Fruit fly (Drosophila melanogaster) whole organism, embryonic: Measurements from ENCODE around the gene CG33490.

ENCODE experiments used
- B-H1 ChIP-seq: fragments of 200-800 bp; sonication (Bioruptor generic); IDR thresholded peaks from 3 replicates; pipeline ENCODE4 v1.3.6; 2022; ENCODE audit warnings: missing biosample characterization, missing genetic modification characterization
- CG10209 ChIP-seq: fragments of 200-800 bp; sonication (Bioruptor generic); optimal IDR thresholded peaks from 3 replicates; lab custom pipeline; 2017; ENCODE audit warnings: missing biosample characterization, mild to moderate bottlenecking, missing genetic modification characterization, missing genetic modification reagents
- CG10654 ChIP-seq: fragments of 200-800 bp; sonication (Bioruptor generic); optimal IDR thresholded peaks from 2 replicates; lab custom pipeline; 2016; ENCODE audit warnings: missing biosample characterization, missing genetic modification characterization
- CG11398 ChIP-seq: fragments of 200-800 bp; sonication (Bioruptor generic); optimal IDR thresholded peaks from 2 replicates; lab custom pipeline; 2016; ENCODE audit warnings: missing biosample characterization, missing genetic modification characterization
- CG12299 ChIP-seq: fragments of 200-800 bp; sonication (Bioruptor generic); optimal IDR thresholded peaks from 2 replicates; lab custom pipeline; 2018; ENCODE audit warnings: missing biosample characterization, mild to moderate bottlenecking, missing genetic modification characterization
- CG13894 ChIP-seq: fragments of 200-800 bp; sonication (Bioruptor generic); optimal IDR thresholded peaks from 3 replicates; lab custom pipeline; 2018; ENCODE audit warnings: missing biosample characterization, mild to moderate bottlenecking, missing genetic modification characterization, moderate library complexity
- CG14014 ChIP-seq: fragments of 200-800 bp; sonication (Bioruptor generic); IDR thresholded peaks from 2 replicates; pipeline ENCODE4 v1.3.6; 2022; ENCODE audit warnings: missing biosample characterization, missing genetic modification characterization
- CG6683 ChIP-seq: fragments of 200-800 bp; sonication (Bioruptor generic); optimal IDR thresholded peaks from 2 replicates; lab custom pipeline; 2017; ENCODE audit warnings: missing biosample characterization, mild to moderate bottlenecking, missing genetic modification characterization, missing genetic modification reagents
- CG7357 ChIP-seq: fragments of 200-800 bp; sonication (Bioruptor generic); IDR thresholded peaks from 3 replicates; pipeline ENCODE4 v1.3.6; 2022; ENCODE audit warnings: missing biosample characterization, missing genetic modification characterization
- CG7745 ChIP-seq: fragments of 200-800 bp; sonication (Bioruptor generic); optimal IDR thresholded peaks from 2 replicates; lab custom pipeline; 2018; ENCODE audit warnings: missing biosample characterization, mild to moderate bottlenecking, missing genetic modification characterization, moderate library complexity
- CG8765 ChIP-seq: fragments of 200-800 bp; sonication (Bioruptor generic); IDR thresholded peaks from 2 replicates; pipeline ENCODE4 v1.3.6; 2022; ENCODE audit warnings: missing biosample characterization, missing genetic modification characterization
- CG8944 ChIP-seq: fragments of 200-800 bp; sonication (Bioruptor generic); optimal IDR thresholded peaks from 3 replicates; lab custom pipeline; 2016; ENCODE audit warnings: missing biosample characterization, missing genetic modification characterization
- D19A ChIP-seq: fragments of 200-800 bp; optimal IDR thresholded peaks from 3 replicates; lab custom pipeline; 2019; ENCODE audit warnings: missing biosample characterization, mild to moderate bottlenecking, missing genetic modification characterization, moderate library complexity
- E2f2 ChIP-seq: fragments of 200-800 bp; sonication (Bioruptor generic); IDR thresholded peaks from 2 replicates; pipeline ENCODE4 v1.3.6; 2022; ENCODE audit warnings: missing biosample characterization, missing genetic modification characterization
- H2.0 ChIP-seq: fragments of 200-800 bp; sonication (Bioruptor generic); IDR thresholded peaks from 2 replicates; pipeline ENCODE4 v1.3.6; 2022; ENCODE audit warnings: missing biosample characterization, missing genetic modification characterization
- HLH3B ChIP-seq: fragments of 200-800 bp; sonication (Bioruptor generic); IDR thresholded peaks from 2 replicates; pipeline ENCODE4 v1.3.6; 2022; ENCODE audit warnings: missing biosample characterization, missing genetic modification characterization
- Hmx ChIP-seq: fragments of 200-800 bp; sonication (Bioruptor generic); optimal IDR thresholded peaks from 2 replicates; lab custom pipeline; 2016; ENCODE audit warnings: missing biosample characterization, missing genetic modification characterization
- Hr3 ChIP-seq: fragments of 200-800 bp; sonication (Bioruptor generic); optimal IDR thresholded peaks from 3 replicates; lab custom pipeline; 2016; ENCODE audit warnings: missing biosample characterization, missing genetic modification characterization
- Lhr ChIP-seq: fragments of 200-800 bp; sonication (Bioruptor generic); optimal IDR thresholded peaks from 3 replicates; lab custom pipeline; 2017; ENCODE audit warnings: mild to moderate bottlenecking, missing biosample characterization, missing genetic modification reagents, missing genetic modification characterization
- MBD-R2 ChIP-seq: fragments of 200-800 bp; sonication (Bioruptor generic); IDR thresholded peaks from 2 replicates; pipeline ENCODE4 v1.3.6; 2022; ENCODE audit warnings: missing biosample characterization, missing genetic modification characterization
- MTF-1 ChIP-seq: fragments of 200-800 bp; sonication (Bioruptor generic); optimal IDR thresholded peaks from 2 replicates; lab custom pipeline; 2018; ENCODE audit warnings: missing biosample characterization, mild to moderate bottlenecking, missing genetic modification characterization, borderline replicate concordance
- Med ChIP-seq: fragments of 200-800 bp; sonication (Bioruptor generic); peaks from one replicate; lab custom pipeline; 2016; ENCODE audit warnings: missing biosample characterization, missing genetic modification characterization, mild to moderate bottlenecking, inconsistent platforms, moderate library complexity
- Optix ChIP-seq: fragments of 200-800 bp; sonication (Bioruptor generic); IDR thresholded peaks from 3 replicates; pipeline ENCODE4 v1.3.6; 2022; ENCODE audit warnings: missing biosample characterization, missing genetic modification characterization
- Six4 ChIP-seq: fragments of 200-800 bp; sonication (Bioruptor generic); optimal IDR thresholded peaks from 2 replicates; lab custom pipeline; 2016; ENCODE audit warnings: missing biosample characterization, missing genetic modification characterization
- Usf ChIP-seq: fragments of 200-800 bp; sonication (Bioruptor generic); optimal IDR thresholded peaks from 2 replicates; lab custom pipeline; 2017; ENCODE audit warnings: missing genotype, missing biosample characterization, missing genetic modification characterization
- YL-1 ChIP-seq: fragments of 200-800 bp; sonication (Bioruptor generic); optimal IDR thresholded peaks from 3 replicates; lab custom pipeline; 2017; ENCODE audit warnings: missing biosample characterization, mild to moderate bottlenecking, missing genetic modification characterization
- ap ChIP-seq: fragments of 200-800 bp; sonication (Bioruptor generic); IDR thresholded peaks from 2 replicates; pipeline ENCODE4 v1.3.6; 2022; ENCODE audit warnings: missing biosample characterization, missing genetic modification characterization
- bab2 ChIP-seq: fragments of 200-800 bp; sonication (Bioruptor generic); optimal IDR thresholded peaks from 2 replicates; lab custom pipeline; 2016; ENCODE audit warnings: missing biosample characterization, missing genetic modification characterization
- br ChIP-seq: fragments of >200 bp; optimal IDR thresholded peaks from 2 replicates; lab custom pipeline; 2017
- cad ChIP-seq: fragments of >200 bp; optimal IDR thresholded peaks from 2 replicates; lab custom pipeline; 2017; ENCODE audit warnings: missing biosample characterization, missing genetic modification characterization
- cwo ChIP-seq: fragments of 200-800 bp; sonication (Bioruptor generic); optimal IDR thresholded peaks from 3 replicates; lab custom pipeline; 2017; ENCODE audit warnings: missing biosample characterization, missing genetic modification characterization, mild to moderate bottlenecking, moderate library complexity, missing genetic modification reagents
- da ChIP-seq: fragments of 200-800 bp; sonication (Bioruptor generic); optimal IDR thresholded peaks from 2 replicates; lab custom pipeline; 2016; ENCODE audit warnings: missing biosample characterization, missing genetic modification characterization
- danr ChIP-seq: fragments of 200-800 bp; sonication (Bioruptor generic); IDR thresholded peaks from 2 replicates; pipeline ENCODE4 v1.3.6; 2022; ENCODE audit warnings: missing biosample characterization, missing genetic modification characterization
- emc ChIP-seq: fragments of 200-800 bp; sonication (Bioruptor generic); optimal IDR thresholded peaks from 2 replicates; lab custom pipeline; 2016; ENCODE audit warnings: missing biosample characterization, missing genetic modification characterization
- en ChIP-seq: fragments of 200-800 bp; sonication (Bioruptor generic); optimal IDR thresholded peaks from 2 replicates; lab custom pipeline; 2016; ENCODE audit warnings: missing biosample characterization, missing genetic modification characterization
- ewg ChIP-seq: fragments of 200-800 bp; sonication (Bioruptor generic); optimal IDR thresholded peaks from 3 replicates; lab custom pipeline; 2017; ENCODE audit warnings: mild to moderate bottlenecking, missing biosample characterization, missing genetic modification reagents, missing genetic modification characterization
- gcm2 ChIP-seq: fragments of 200-800 bp; sonication (Bioruptor generic); optimal IDR thresholded peaks from 2 replicates; lab custom pipeline; 2016; ENCODE audit warnings: missing biosample characterization, missing genetic modification characterization
- ind ChIP-seq: fragments of 200-800 bp; sonication (Bioruptor generic); optimal IDR thresholded peaks from 3 replicates; lab custom pipeline; 2016; ENCODE audit warnings: missing biosample characterization, missing genetic modification characterization
- jing ChIP-seq: fragments of 200-800 bp; sonication (Bioruptor generic); optimal IDR thresholded peaks from 2 replicates; lab custom pipeline; 2018; ENCODE audit warnings: missing biosample characterization, mild to moderate bottlenecking, missing genetic modification characterization
- knrl ChIP-seq: fragments of 200-800 bp; sonication (Bioruptor generic); IDR thresholded peaks from 3 replicates; pipeline ENCODE4 v1.3.6; 2022; ENCODE audit warnings: missing biosample characterization, missing genetic modification characterization; ENCODE audit not compliant: partially characterized antibody
- lmd ChIP-seq: fragments of 200-800 bp; sonication (Bioruptor generic); IDR thresholded peaks from 2 replicates; pipeline ENCODE4 v1.3.6; 2022; ENCODE audit warnings: missing biosample characterization, missing genetic modification characterization
- lov ChIP-seq, 2 experiments: fragments of 200-800 bp in 1 of 2; fragments of >200 bp in 1 of 2; sonication (Bioruptor generic) in 1 of 2; IDR thresholded peaks in 1 of 2; optimal IDR thresholded peaks in 1 of 2; 2 replicates in 1 of 2; 3 replicates in 1 of 2; pipeline versions ENCODE4 v1.3.6 to Lab custom; 2017 to 2022; ENCODE audit warnings: missing biosample characterization in 1 of 2, missing genetic modification characterization in 1 of 2
- sens ChIP-seq: fragments of 200-800 bp; sonication (Bioruptor generic); peaks from one replicate; lab custom pipeline; 2016; ENCODE audit warnings: missing biosample characterization, missing genetic modification characterization
- sisA ChIP-seq: fragments of 200-800 bp; sonication (Bioruptor generic); IDR thresholded peaks from 2 replicates; pipeline ENCODE4 v1.3.6; 2022; ENCODE audit warnings: missing biosample characterization, missing genetic modification characterization
- slou ChIP-seq: fragments of 200-800 bp; sonication (Bioruptor generic); optimal IDR thresholded peaks from 3 replicates; lab custom pipeline; 2016; ENCODE audit warnings: missing biosample characterization, missing genetic modification characterization
- stc ChIP-seq: fragments of 200-800 bp; sonication (Bioruptor generic); IDR thresholded peaks from 2 replicates; pipeline ENCODE4 v1.3.6; 2022; ENCODE audit warnings: missing biosample characterization, missing genetic modification characterization
- tgo ChIP-seq: fragments of 200-800 bp; sonication (Bioruptor generic); IDR thresholded peaks from 3 replicates; pipeline ENCODE4 v1.3.6; 2022; ENCODE audit warnings: missing biosample characterization, missing genetic modification characterization
- tna ChIP-seq: fragments of 200-800 bp; sonication (Bioruptor generic); IDR thresholded peaks from 2 replicates; pipeline ENCODE4 v1.3.6; 2022; ENCODE audit warnings: missing biosample characterization, missing genetic modification characterization; ENCODE audit not compliant: partially characterized antibody
- vvl ChIP-seq: fragments of 200-800 bp; sonication (Bioruptor generic); IDR thresholded peaks from 2 replicates; pipeline ENCODE4 v1.3.6; 2022; ENCODE audit warnings: missing biosample characterization, missing genetic modification characterization

The CG33490 gene

dm6 chr3L:11555662-11556460 lies 18.6 kb downstream of the CG33490 start (continued):
- peak; percentile 49 for TF ChIP-seq cwo
- peak; percentile 45 for TF ChIP-seq CG6683 (GFP tag; lab: Kevin White, UChicago)
- no peak; the same call in 2 of the 3 replicates for TF ChIP-seq B-H1 (GFP tag; lab: Robert Waterston, UW)
- 0 out of 3 replicates have a peak, but pooled peaks have one; percentile 40 for TF ChIP-seq Optix (GFP tag; lab: Robert Waterston, UW)
- TF ChIP-seq CG7745 = no peak
- TF ChIP-seq knrl (GFP tag; lab: Robert Waterston, UW) = no peak
- peak; percentile 77; the same call in 1 of the 2 replicates for TF ChIP-seq stc (GFP tag; lab: Robert Waterston, UW)
- no peak for TF ChIP-seq tna (GFP tag; lab: Robert Waterston, UW)
- peak; percentile 30; the same call in 1 of the 2 replicates for TF ChIP-seq CG14014
- TF ChIP-seq sisA (GFP tag; lab: Robert Waterston, UW) = peak; percentile 16; the same call in 1 of the 2 replicates
- TF ChIP-seq ap = peak; percentile 15; the same call in 1 of the 2 replicates
- TF ChIP-seq lov (optimal IDR thresholded peaks at IDR 0.05; lab: Kevin White, UChicago) = no peak
- TF ChIP-seq lov (GFP tag; IDR thresholded peaks at IDR 0.05; lab: Robert Waterston, UW) = peak; percentile 38; the same call in 1 of the 3 replicates
- TF ChIP-seq ind (GFP tag; lab: Kevin White, UChicago) = peak; percentile 48
- TF ChIP-seq H2.0 (GFP tag; lab: Robert Waterston, UW) = no peak
- TF ChIP-seq Usf = no peak
- 0 out of 3 replicates have a peak, but pooled peaks have one; percentile 30 for TF ChIP-seq CG7357 (GFP tag; lab: Robert Waterston, UW)
- no peak for TF ChIP-seq Hmx (GFP tag; lab: Kevin White, UChicago)
- TF ChIP-seq CG10209 = peak; percentile 79
- TF ChIP-seq br (lab: Kevin White, UChicago) = no peak
- TF ChIP-seq emc (GFP tag; lab: Kevin White, UChicago) = no peak
- peak; percentile 85 for TF ChIP-seq Med (GFP tag; lab: Kevin White, UChicago)
- no peak for TF ChIP-seq MBD-R2 (GFP tag; lab: Robert Waterston, UW)
- TF ChIP-seq Lhr (GFP tag; lab: Kevin White, UChicago) = peak; percentile 32
- no peak for TF ChIP-seq cad (GFP tag; lab: Kevin White, UChicago)
- no peak for TF ChIP-seq jing (GFP tag; lab: Kevin White, UChicago)
- peak; percentile 65 for TF ChIP-seq Six4 (GFP tag; lab: Kevin White, UChicago)
- no peak for TF ChIP-seq slou (GFP tag; lab: Kevin White, UChicago)
- peak; percentile 88 for TF ChIP-seq sens (GFP tag; lab: Kevin White, UChicago)
- TF ChIP-seq CG10654 (GFP tag; lab: Kevin White, UChicago) = peak; percentile 46
- TF ChIP-seq CG11398 = peak; percentile 59
- no peak for TF ChIP-seq YL-1 (GFP tag; lab: Kevin White, UChicago)
- TF ChIP-seq D19A (tag; lab: Kevin White, UChicago) = peak; percentile 78
- TF ChIP-seq CG13894 = peak; percentile 59
- peak; percentile 66 for TF ChIP-seq lmd (GFP tag; lab: Robert Waterston, UW)
- peak; percentile 24 for TF ChIP-seq en (GFP tag; lab: Kevin White, UChicago)
- TF ChIP-seq tgo (GFP tag; lab: Robert Waterston, UW) = peak; percentile 53; the same call in 2 of the 3 replicates
- TF ChIP-seq gcm2 (GFP tag; lab: Kevin White, UChicago) = no peak
- TF ChIP-seq vvl (GFP tag; lab: Robert Waterston, UW) = peak; percentile 78
- peak; percentile 62 for TF ChIP-seq ewg
- TF ChIP-seq HLH3B (GFP tag; lab: Robert Waterston, UW) = peak; percentile 38; the same call in 1 of the 2 replicates
- TF ChIP-seq da (GFP tag; lab: Kevin White, UChicago) = peak; percentile 31
- no peak for TF ChIP-seq danr (GFP tag; lab: Robert Waterston, UW)
- peak; percentile 16 for TF ChIP-seq CG8944 (GFP tag; lab: Kevin White, UChicago)
- no peak for TF ChIP-seq MTF-1 (GFP tag; lab: Kevin White, UChicago)
- no peak for TF ChIP-seq CG8765 (GFP tag; lab: Robert Waterston, UW)
- peak; percentile 36; the same call in 1 of the 2 replicates for TF ChIP-seq E2f2
- peak; percentile 62 for TF ChIP-seq bab2 (GFP tag; lab: Kevin White, UChicago)
- peak; percentile 67 for TF ChIP-seq Hr3 (GFP tag; lab: Kevin White, UChicago)
- peak; percentile 45 for TF ChIP-seq CG12299
